Worm (Caenorhabditis elegans) whole organism, young adult: ENCODE measurements around the gene F49C5.10.

Experiments used
- B0019.2 ChIP-seq: fragments of 200-800 bp; sonication (Bioruptor generic); conservative IDR thresholded peaks from 2 replicates; pipeline ENCODE4 v1.3.6; 2022; ENCODE audit warnings: missing genetic modification reagents, missing genetic modification characterization, missing compliant biosample characterization
- B0035.1 ChIP-seq: sonication (generic microtip); optimal IDR thresholded peaks from 2 replicates; lab custom pipeline; 2016; ENCODE audit warnings: missing genetic modification characterization, mild to moderate bottlenecking, missing compliant biosample characterization, missing genotype, missing genetic modification reagents
- B0261.1 ChIP-seq: sonication (generic microtip); optimal IDR thresholded peaks from 2 replicates; lab custom pipeline; 2016; ENCODE audit warnings: mild to moderate bottlenecking, missing genetic modification characterization, moderate library complexity, missing compliant biosample characterization
- F33H1.4 ChIP-seq: fragments of 200-800 bp; sonication (Bioruptor generic); IDR thresholded peaks from 2 replicates; pipeline ENCODE4 v1.3.6; 2022; ENCODE audit warnings: missing genetic modification reagents, missing genetic modification characterization, missing compliant biosample characterization
- F37B4.10 ChIP-seq: fragments of 200-800 bp; sonication (Bioruptor generic); IDR thresholded peaks from 2 replicates; pipeline ENCODE4 v1.3.6; 2022; ENCODE audit warnings: missing genetic modification characterization, missing compliant biosample characterization
- F57A8.1 ChIP-seq: fragments of 200-800 bp; sonication (Bioruptor generic); optimal IDR thresholded peaks from 2 replicates; lab custom pipeline; 2018; ENCODE audit warnings: mild to moderate bottlenecking, missing genetic modification characterization, moderate library complexity, missing compliant biosample characterization
- T07F8.4 ChIP-seq: sonication (generic microtip); optimal IDR thresholded peaks from 2 replicates; lab custom pipeline; 2016; ENCODE audit warnings: mild to moderate bottlenecking, missing genetic modification characterization, moderate library complexity, missing compliant biosample characterization
- T26A5.8 ChIP-seq: sonication (generic microtip); optimal IDR thresholded peaks from 2 replicates; lab custom pipeline; 2016; ENCODE audit warnings: missing genetic modification characterization, missing compliant biosample characterization
- Y53G8AR.9 ChIP-seq: fragments of 200-800 bp; sonication (Bioruptor generic); conservative IDR thresholded peaks from 2 replicates; pipeline ENCODE4 v1.3.6; 2022; ENCODE audit warnings: missing genetic modification reagents, missing genetic modification characterization, missing compliant biosample characterization
- Y79H2A.3 ChIP-seq: fragments of 200-800 bp; sonication (Bioruptor generic); conservative IDR thresholded peaks from 2 replicates; pipeline ENCODE4 v1.3.6; 2022; ENCODE audit warnings: missing genetic modification reagents, missing genetic modification characterization, missing compliant biosample characterization
- Y95B8A.8 ChIP-seq: fragments of 200-800 bp; sonication (Bioruptor generic); IDR thresholded peaks from 2 replicates; pipeline ENCODE4 v1.3.6; 2022; ENCODE audit warnings: missing genetic modification reagents, missing genetic modification characterization, missing compliant biosample characterization
- aptf-3 ChIP-seq: fragments of 200-800 bp; sonication (Bioruptor generic); IDR thresholded peaks from 2 replicates; pipeline ENCODE4 v1.3.6; 2022; ENCODE audit warnings: missing genetic modification characterization, missing compliant biosample characterization
- athp-1 ChIP-seq: sonication (generic microtip); optimal IDR thresholded peaks from 2 replicates; lab custom pipeline; 2017; ENCODE audit warnings: mild to moderate bottlenecking, missing genetic modification characterization, missing compliant biosample characterization
- attf-5 ChIP-seq: fragments of 200-800 bp; sonication (Bioruptor generic); optimal IDR thresholded peaks from 2 replicates; lab custom pipeline; 2018; ENCODE audit warnings: mild to moderate bottlenecking, missing genetic modification characterization, missing compliant biosample characterization
- bed-2 ChIP-seq: fragments of 200-800 bp; sonication (Bioruptor generic); IDR thresholded peaks from 2 replicates; pipeline ENCODE4 v1.3.6; 2022; ENCODE audit warnings: missing genetic modification reagents, missing genetic modification characterization, missing compliant biosample characterization
- cebp-1 ChIP-seq, 2 experiments: fragments of 200-800 bp in 1 of 2; sonication (Bioruptor generic) in 1 of 2; sonication (generic microtip) in 1 of 2; IDR thresholded peaks in 1 of 2; optimal IDR thresholded peaks in 1 of 2; 2 replicates each; pipeline versions ENCODE4 v1.3.6 to Lab custom; 2017 to 2022; ENCODE audit warnings: missing compliant biosample characterization in 2 of 2, missing genetic modification characterization in 2 of 2, mild to moderate bottlenecking in 1 of 2, missing genetic modification reagents in 1 of 2, moderate library complexity in 1 of 2
- ceh-100 ChIP-seq: fragments of 200-800 bp; sonication (Bioruptor generic); IDR thresholded peaks from 2 replicates; pipeline ENCODE4 v1.3.6; 2022; ENCODE audit warnings: missing genetic modification reagents, missing genetic modification characterization, missing compliant biosample characterization
- chd-7 ChIP-seq: sonication (generic microtip); optimal IDR thresholded peaks from 2 replicates; lab custom pipeline; 2016; ENCODE audit warnings: mild to moderate bottlenecking, missing genetic modification characterization, moderate library complexity, missing compliant biosample characterization
- egl-44 ChIP-seq: fragments of 200-800 bp; sonication (Bioruptor generic); IDR thresholded peaks from 2 replicates; pipeline ENCODE4 v1.3.6; 2022; ENCODE audit warnings: missing genetic modification reagents, missing genetic modification characterization, missing compliant biosample characterization
- fkh-3 ChIP-seq: sonication (generic microtip); optimal IDR thresholded peaks from 2 replicates; lab custom pipeline; 2016; ENCODE audit warnings: mild to moderate bottlenecking, missing genetic modification characterization, missing compliant biosample characterization
- gei-17 ChIP-seq: fragments of 200-800 bp; sonication (Bioruptor generic); optimal IDR thresholded peaks from 2 replicates; lab custom pipeline; 2018; ENCODE audit warnings: mild to moderate bottlenecking, missing genetic modification characterization, missing compliant biosample characterization
- hmg-1.2 ChIP-seq: fragments of 200-800 bp; sonication (Bioruptor generic); IDR thresholded peaks from 2 replicates; pipeline ENCODE4 v1.3.6; 2022; ENCODE audit warnings: missing genetic modification reagents, missing genetic modification characterization, missing compliant biosample characterization
- hmg-20 ChIP-seq: fragments of 200-800 bp; sonication (Bioruptor generic); IDR thresholded peaks from 2 replicates; pipeline ENCODE4 v1.3.6; 2022; ENCODE audit warnings: missing genetic modification reagents, missing genetic modification characterization, missing compliant biosample characterization
- hrde-1 ChIP-seq: sonication (generic microtip); optimal IDR thresholded peaks from 2 replicates; lab custom pipeline; 2016; ENCODE audit warnings: missing genetic modification characterization, mild to moderate bottlenecking, missing compliant biosample characterization, moderate library complexity, missing genotype, missing genetic modification reagents, borderline replicate concordance
- lag-1 ChIP-seq: fragments of 200-800 bp; sonication (Bioruptor generic); IDR thresholded peaks from 2 replicates; pipeline ENCODE4 v1.3.6; 2022; ENCODE audit warnings: missing genetic modification reagents, missing genetic modification characterization, missing compliant biosample characterization
- let-607 ChIP-seq, 2 experiments: fragments of 200-800 bp in 1 of 2; sonication (Bioruptor generic) in 1 of 2; sonication (generic microtip) in 1 of 2; optimal IDR thresholded peaks; 2 replicates each; lab custom pipeline; 2016 to 2018; ENCODE audit warnings: mild to moderate bottlenecking in 2 of 2, missing compliant biosample characterization in 2 of 2, missing genetic modification characterization in 2 of 2, moderate library complexity in 2 of 2, missing genotype in 1 of 2
- lin-26 ChIP-seq: fragments of 200-800 bp; sonication (Bioruptor generic); IDR thresholded peaks from 2 replicates; pipeline ENCODE4 v1.3.6; 2022; ENCODE audit warnings: missing genetic modification reagents, missing genetic modification characterization, missing compliant biosample characterization
- lir-1 ChIP-seq: fragments of 200-800 bp; sonication (Bioruptor generic); conservative IDR thresholded peaks from 2 replicates; pipeline ENCODE4 v1.3.6; 2022; ENCODE audit warnings: missing genetic modification reagents, missing genetic modification characterization, missing compliant biosample characterization
- madf-10 ChIP-seq: sonication (generic microtip); optimal IDR thresholded peaks from 2 replicates; lab custom pipeline; 2016; ENCODE audit warnings: mild to moderate bottlenecking, missing genetic modification characterization, missing compliant biosample characterization
- madf-3 ChIP-seq: fragments of 200-800 bp; sonication (Bioruptor generic); IDR thresholded peaks from 2 replicates; pipeline ENCODE4 v1.3.6; 2022; ENCODE audit warnings: missing genetic modification reagents, missing genetic modification characterization, missing compliant biosample characterization
- mes-4 ChIP-seq: sonication (generic microtip); optimal IDR thresholded peaks from 2 replicates; lab custom pipeline; 2016; ENCODE audit warnings: missing genotype, missing genetic modification characterization, missing compliant biosample characterization
- mxl-1 ChIP-seq: sonication (generic microtip); optimal IDR thresholded peaks from 2 replicates; lab custom pipeline; 2016; ENCODE audit warnings: missing genetic modification characterization, missing compliant biosample characterization
- nfyb-1 ChIP-seq: fragments of 200-800 bp; sonication (Bioruptor generic); IDR thresholded peaks from 2 replicates; pipeline ENCODE4 v1.3.6; 2022; ENCODE audit warnings: missing genetic modification reagents, missing genetic modification characterization, missing compliant biosample characterization
- nhr-179 ChIP-seq: sonication (generic microtip); optimal IDR thresholded peaks from 2 replicates; lab custom pipeline; 2016; ENCODE audit warnings: mild to moderate bottlenecking, missing genetic modification characterization, missing compliant biosample characterization
- nhr-90 ChIP-seq: sonication (generic microtip); optimal IDR thresholded peaks from 2 replicates; lab custom pipeline; 2016; ENCODE audit warnings: missing genotype, mild to moderate bottlenecking, missing genetic modification characterization, missing compliant biosample characterization
- repo-1 ChIP-seq: sonication (generic microtip); optimal IDR thresholded peaks from 2 replicates; lab custom pipeline; 2017; ENCODE audit warnings: mild to moderate bottlenecking, missing genetic modification characterization, missing compliant biosample characterization
- sea-2 ChIP-seq: fragments of 200-800 bp; sonication (Bioruptor generic); IDR thresholded peaks from 2 replicates; pipeline ENCODE4 v1.3.6; 2022; ENCODE audit warnings: missing genetic modification characterization, missing compliant biosample characterization
- snpc-3.4 ChIP-seq: sonication (generic microtip); optimal IDR thresholded peaks from 2 replicates; lab custom pipeline; 2017; ENCODE audit warnings: missing genetic modification characterization, mild to moderate bottlenecking, missing compliant biosample characterization, antibody characterized with exemption, moderate library complexity, missing genotype, missing genetic modification reagents
- tbx-9 ChIP-seq: sonication (generic microtip); optimal IDR thresholded peaks from 2 replicates; lab custom pipeline; 2016; ENCODE audit warnings: borderline replicate concordance, missing genetic modification characterization, inconsistent platforms, missing compliant biosample characterization
- unc-130 ChIP-seq: sonication (generic microtip); optimal IDR thresholded peaks from 2 replicates; lab custom pipeline; 2016; ENCODE audit warnings: missing genetic modification reagents, missing genetic modification characterization, missing compliant biosample characterization
- unc-62 ChIP-seq: fragments of 150-350 bp; optimal IDR thresholded peaks from 2 replicates; lab custom pipeline; 2014; ENCODE audit warnings: missing biosample characterization, missing genetic modification reagents, missing genetic modification characterization
- xnd-1 ChIP-seq: sonication (generic microtip); optimal IDR thresholded peaks from 2 replicates; lab custom pipeline; 2016; ENCODE audit warnings: missing genotype, missing genetic modification reagents, missing genetic modification characterization, missing compliant biosample characterization
- zfh-2 ChIP-seq: fragments of 200-800 bp; sonication (Bioruptor generic); conservative IDR thresholded peaks from 2 replicates; pipeline ENCODE4 v1.3.6; 2022; ENCODE audit warnings: missing genetic modification reagents, missing genetic modification characterization, missing compliant biosample characterization
- zim-3 ChIP-seq: sonication (generic microtip); optimal IDR thresholded peaks from 2 replicates; lab custom pipeline; 2017; ENCODE audit warnings: mild to moderate bottlenecking, missing genetic modification characterization, moderate library complexity, missing compliant biosample characterization
- ztf-18 ChIP-seq: sonication (generic microtip); optimal IDR thresholded peaks from 2 replicates; lab custom pipeline; 2016; ENCODE audit warnings: missing genotype, mild to moderate bottlenecking, missing genetic modification characterization, missing compliant biosample characterization
- ztf-25 ChIP-seq: fragments of 200-800 bp; sonication (Bioruptor generic); IDR thresholded peaks from 2 replicates; pipeline ENCODE4 v1.3.6; 2022; ENCODE audit warnings: missing genetic modification reagents, missing genetic modification characterization, missing compliant biosample characterization

The F49C5.10 gene

DNA sequence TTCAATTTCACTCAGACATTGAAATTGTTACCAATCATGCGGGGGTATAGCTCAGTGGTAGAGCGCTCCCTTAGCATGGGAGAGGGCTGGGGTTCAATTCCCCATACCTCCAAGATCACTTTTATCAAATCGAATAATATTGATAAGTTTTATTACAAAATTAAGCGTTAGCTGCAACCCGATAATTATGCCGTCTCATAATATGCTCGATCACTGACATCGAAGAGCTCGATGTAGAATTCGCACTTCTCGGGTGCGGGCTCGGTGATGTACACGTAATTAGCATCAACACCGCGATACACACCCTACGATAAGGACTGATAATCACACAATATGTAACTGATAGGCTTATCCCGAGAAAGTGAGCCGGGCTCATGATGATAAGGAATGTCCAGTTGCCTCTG, 4.0 kb upstream of the F49C5.10 start (continued):
- TF ChIP-seq ztf-18 (peak; percentile 42), mes-4 (tag; lab: Kevin White, UChicago) (peak; percentile 39), hmg-1.2 (GFP tag; lab: Robert Waterston, UW) (peak; percentile 48), unc-130 (peak; percentile 5), gei-17 (no peak), madf-3 (GFP tag; lab: Robert Waterston, UW) (no peak), mxl-1 (tag; lab: Kevin White, UChicago) (peak; percentile 34), madf-10 (tag; lab: Kevin White, UChicago) (peak; percentile 37), cebp-1 (GFP tag; IDR thresholded peaks at IDR 0.05; lab: Robert Waterston, UW) (no peak), cebp-1 (tag; optimal IDR thresholded peaks at IDR 0.05; lab: Kevin White, UChicago) (no peak), hrde-1 (tag; lab: Kevin White, UChicago) (peak; percentile 67), egl-44 (GFP tag; lab: Robert Waterston, UW) (peak; percentile 30; the same call in 1 of the 2 replicates), B0019.2 (GFP tag; lab: Robert Waterston, UW) (no peak), chd-7 (tag; lab: Kevin White, UChicago) (no peak), lir-1 (no peak), zim-3 (tag; lab: Kevin White, UChicago) (peak; percentile 35), repo-1 (peak; percentile 45), snpc-3.4 (tag; lab: Kevin White, UChicago) (peak; percentile 54), Y53G8AR.9 (GFP tag; lab: Robert Waterston, UW) (no peak), ztf-25 (GFP tag; lab: Robert Waterston, UW) (peak; percentile 36; the same call in 1 of the 2 replicates), nhr-179 (tag; lab: Kevin White, UChicago) (no peak), nfyb-1 (GFP tag; lab: Robert Waterston, UW) (peak; percentile 72)

DNA sequence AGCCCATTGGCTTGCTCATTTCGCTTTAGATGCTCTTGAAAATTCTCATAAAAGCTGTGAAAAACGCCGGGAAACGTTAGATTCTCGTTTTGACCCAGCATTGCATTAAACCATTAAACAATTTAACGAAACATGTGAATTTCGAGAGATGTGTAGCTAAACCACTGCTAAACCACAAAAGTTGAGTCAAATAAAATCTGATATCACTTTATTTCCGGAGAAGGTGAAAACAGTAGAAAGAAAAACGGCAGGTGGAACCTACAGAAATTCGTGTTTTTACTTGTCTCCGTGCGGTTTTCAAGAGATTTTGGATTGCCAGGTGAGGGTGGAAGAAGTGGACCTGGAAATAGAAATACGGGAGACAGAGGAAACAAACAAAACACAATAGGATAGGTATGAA, 2.0 kb upstream of the F49C5.10 start, which contains the start of gene F49C5.9:
TSS of gene F49C5.9 (minus strand) at position 101 of the 400 bp plus-strand sequence.
- TF ChIP-seq snpc-3.4 (tag; lab: Kevin White, UChicago) (no peak), aptf-3 (GFP tag; lab: Robert Waterston, UW) (no peak), zfh-2 (GFP tag; lab: Robert Waterston, UW) (no peak), bed-2 (no peak), hmg-20 (GFP tag; lab: Robert Waterston, UW) (no peak), T07F8.4 (tag; lab: Kevin White, UChicago) (no peak), ztf-18 (no peak), cebp-1 (GFP tag; IDR thresholded peaks at IDR 0.05; lab: Robert Waterston, UW) (no peak), cebp-1 (tag; optimal IDR thresholded peaks at IDR 0.05; lab: Kevin White, UChicago) (no peak), lin-26 (no peak), madf-3 (GFP tag; lab: Robert Waterston, UW) (no peak), F33H1.4 (GFP tag; lab: Robert Waterston, UW) (no peak), F57A8.1 (no peak), let-607 (tag; optimal IDR thresholded peaks at IDR 0.05; lab: Kevin White, UChicago) (no peak), athp-1 (tag; lab: Kevin White, UChicago) (no peak)

DNA sequence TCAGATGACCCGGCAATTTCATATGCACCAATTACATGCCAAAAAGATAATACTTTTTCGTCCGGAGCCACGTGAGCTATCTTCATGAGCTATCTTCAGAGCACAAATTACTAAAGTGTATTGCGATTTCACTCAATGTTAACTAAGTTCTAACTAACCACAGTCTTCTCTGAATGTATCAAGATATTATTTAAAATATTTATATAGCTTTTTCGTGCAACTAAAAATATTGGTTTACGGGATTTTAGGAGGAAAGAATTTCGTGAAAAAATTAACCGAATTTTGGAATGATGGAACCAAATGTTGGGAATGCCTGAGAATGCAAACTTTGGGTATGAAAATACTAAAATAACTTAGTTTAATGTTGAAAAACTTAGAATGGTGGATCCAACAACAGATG, 991 bp downstream of the F49C5.10 start, which contains the start of gene F49C5.16:
TSS of gene F49C5.16 (plus strand) at position 301 of the 400 bp plus-strand sequence.
- TF ChIP-seq B0035.1: no peak
- no peak for TF ChIP-seq unc-130
- no peak for TF ChIP-seq B0261.1 (tag; lab: Kevin White, UChicago)
- TF ChIP-seq snpc-3.4 (tag; lab: Kevin White, UChicago): no peak
- no peak for TF ChIP-seq lag-1 (GFP tag; lab: Robert Waterston, UW)
- TF ChIP-seq repo-1: no peak
- no peak for TF ChIP-seq unc-62
- no peak for TF ChIP-seq zim-3 (tag; lab: Kevin White, UChicago)
- no peak for TF ChIP-seq T26A5.8 (tag; lab: Kevin White, UChicago)
- no peak for TF ChIP-seq sea-2 (GFP tag; lab: Robert Waterston, UW)
- no peak for TF ChIP-seq nhr-90 (tag; lab: Kevin White, UChicago)
- TF ChIP-seq Y79H2A.3: no peak
- TF ChIP-seq F37B4.10 (GFP tag; lab: Robert Waterston, UW): no peak
- no peak for TF ChIP-seq xnd-1 (tag; lab: Kevin White, UChicago)
- TF ChIP-seq Y95B8A.8 (GFP tag; lab: Robert Waterston, UW): no peak
- TF ChIP-seq ceh-100: no peak
- TF ChIP-seq fkh-3 (tag; lab: Kevin White, UChicago): no peak
- TF ChIP-seq tbx-9 (tag; lab: Kevin White, UChicago): no peak
- TF ChIP-seq attf-5 (GFP tag; lab: Kevin White, UChicago): no peak
